Worm (Caenorhabditis elegans) whole organism, late embryonic: ENCODE results near the gene ZK632.9.

Experiments
- C08G9.2 ChIP-seq: sonication (generic microtip); optimal IDR thresholded peaks from 2 replicates; lab custom pipeline; 2016; ENCODE audit warnings: mild to moderate bottlenecking, missing genetic modification characterization, moderate library complexity, missing compliant biosample characterization
- C38D4.7 ChIP-seq: fragments of 200-800 bp; sonication (Bioruptor generic); optimal IDR thresholded peaks from 2 replicates; lab custom pipeline; 2018; ENCODE audit warnings: mild to moderate bottlenecking, missing genetic modification characterization, moderate library complexity, missing compliant biosample characterization
- F13H6.1 ChIP-seq: sonication (generic microtip); optimal IDR thresholded peaks from 2 replicates; lab custom pipeline; 2016; ENCODE audit warnings: missing genetic modification characterization, missing compliant biosample characterization
- T23F11.4 ChIP-seq: fragments of 200-800 bp; sonication (Bioruptor generic); optimal IDR thresholded peaks from 2 replicates; lab custom pipeline; 2018; ENCODE audit warnings: mild to moderate bottlenecking, missing genetic modification characterization, missing compliant biosample characterization
- ceh-14 ChIP-seq: sonication (generic microtip); optimal IDR thresholded peaks from 2 replicates; lab custom pipeline; 2016; ENCODE audit warnings: missing genotype, missing genetic modification characterization, missing compliant biosample characterization
- ceh-18 ChIP-seq: sonication (generic microtip); optimal IDR thresholded peaks from 2 replicates; lab custom pipeline; 2016; ENCODE audit warnings: missing genetic modification characterization, missing compliant biosample characterization
- ceh-31 ChIP-seq: sonication (generic microtip); optimal IDR thresholded peaks from 2 replicates; lab custom pipeline; 2016; ENCODE audit warnings: missing genetic modification characterization, missing compliant biosample characterization
- ceh-34 ChIP-seq: sonication (generic microtip); optimal IDR thresholded peaks from 2 replicates; lab custom pipeline; 2016; ENCODE audit warnings: mild to moderate bottlenecking, missing genetic modification characterization, missing compliant biosample characterization
- ceh-48 ChIP-seq: sonication (generic microtip); optimal IDR thresholded peaks from 2 replicates; lab custom pipeline; 2016; ENCODE audit warnings: missing genetic modification characterization, inconsistent platforms, missing compliant biosample characterization
- ceh-9 ChIP-seq: sonication (generic microtip); optimal IDR thresholded peaks from 2 replicates; lab custom pipeline; 2016; ENCODE audit warnings: mild to moderate bottlenecking, missing genetic modification characterization, inconsistent platforms, missing compliant biosample characterization
- che-1 ChIP-seq: sonication (generic microtip); optimal IDR thresholded peaks from 2 replicates; lab custom pipeline; 2016; ENCODE audit warnings: mild to moderate bottlenecking, missing genetic modification characterization, missing compliant biosample characterization
- dve-1 ChIP-seq: sonication (generic microtip); optimal IDR thresholded peaks from 2 replicates; lab custom pipeline; 2017; ENCODE audit warnings: antibody characterized with exemption, mild to moderate bottlenecking, missing genetic modification characterization, missing compliant biosample characterization
- elt-2 ChIP-seq: sonication (generic microtip); optimal IDR thresholded peaks from 2 replicates; lab custom pipeline; 2016; ENCODE audit warnings: missing genetic modification reagents, missing genetic modification characterization, missing compliant biosample characterization
- elt-4 ChIP-seq: sonication (generic microtip); optimal IDR thresholded peaks from 2 replicates; lab custom pipeline; 2016; ENCODE audit warnings: missing genetic modification characterization, missing compliant biosample characterization
- ets-4 ChIP-seq: sonication (generic microtip); optimal IDR thresholded peaks from 2 replicates; lab custom pipeline; 2016; ENCODE audit warnings: missing genetic modification characterization, missing compliant biosample characterization
- eyg-1 ChIP-seq: sonication (generic microtip); optimal IDR thresholded peaks from 2 replicates; lab custom pipeline; 2016; ENCODE audit warnings: missing genotype, missing genetic modification characterization, missing compliant biosample characterization
- fkh-10 ChIP-seq: fragments of 150-350 bp; optimal IDR thresholded peaks from 2 replicates; lab custom pipeline; 2014; ENCODE audit warnings: missing biosample characterization, missing genetic modification reagents, missing genetic modification characterization
- fkh-6 ChIP-seq: sonication (generic microtip); optimal IDR thresholded peaks from 2 replicates; lab custom pipeline; 2016; ENCODE audit warnings: missing genetic modification characterization, missing compliant biosample characterization
- hlh-15 ChIP-seq: sonication (generic microtip); optimal IDR thresholded peaks from 2 replicates; lab custom pipeline; 2016; ENCODE audit warnings: missing genetic modification characterization, missing compliant biosample characterization
- hlh-30 ChIP-seq: sonication (generic microtip); optimal IDR thresholded peaks from 2 replicates; lab custom pipeline; 2017; ENCODE audit warnings: antibody characterized with exemption, missing genetic modification characterization, missing compliant biosample characterization; ENCODE audit not compliant: insufficient read depth
- hlh-6 ChIP-seq: sonication (generic microtip); optimal IDR thresholded peaks from 2 replicates; lab custom pipeline; 2016; ENCODE audit warnings: missing genotype, missing genetic modification characterization, missing compliant biosample characterization
- lin-11 ChIP-seq: fragments of 200-800 bp; sonication (Bioruptor generic); optimal IDR thresholded peaks from 2 replicates; lab custom pipeline; 2018; ENCODE audit warnings: mild to moderate bottlenecking, missing genetic modification characterization, missing compliant biosample characterization
- madf-2 ChIP-seq: sonication (generic microtip); optimal IDR thresholded peaks from 2 replicates; lab custom pipeline; 2017; ENCODE audit warnings: missing genetic modification characterization, missing compliant biosample characterization
- mec-3 ChIP-seq: sonication (generic microtip); optimal IDR thresholded peaks from 2 replicates; lab custom pipeline; 2016; ENCODE audit warnings: borderline replicate concordance, missing genetic modification characterization, missing compliant biosample characterization
- nfya-1 ChIP-seq: sonication (generic microtip); optimal IDR thresholded peaks from 2 replicates; lab custom pipeline; 2017; ENCODE audit warnings: missing genetic modification characterization, mild to moderate bottlenecking, missing compliant biosample characterization, antibody characterized with exemption, moderate library complexity
- nhr-11 ChIP-seq: fragments of 150-350 bp; optimal IDR thresholded peaks from 2 replicates; lab custom pipeline; 2014; ENCODE audit warnings: missing biosample characterization, missing genetic modification characterization
- npax-4 ChIP-seq: sonication (generic microtip); optimal IDR thresholded peaks from 2 replicates; lab custom pipeline; 2016; ENCODE audit warnings: missing genetic modification characterization, missing compliant biosample characterization
- pag-3 ChIP-seq: sonication (generic microtip); optimal IDR thresholded peaks from 2 replicates; lab custom pipeline; 2016; ENCODE audit warnings: missing compliant biosample characterization, missing genetic modification characterization, borderline replicate concordance
- pha-2 ChIP-seq: sonication (generic microtip); optimal IDR thresholded peaks from 2 replicates; lab custom pipeline; 2017; ENCODE audit warnings: mild to moderate bottlenecking, missing genetic modification characterization, missing compliant biosample characterization
- pqm-1 ChIP-seq: sonication (generic microtip); optimal IDR thresholded peaks from 2 replicates; lab custom pipeline; 2016; ENCODE audit warnings: missing genetic modification characterization, missing compliant biosample characterization
- pros-1 ChIP-seq: fragments of 150-350 bp; optimal IDR thresholded peaks from 2 replicates; lab custom pipeline; 2014; ENCODE audit warnings: missing biosample characterization, missing genetic modification reagents, missing genetic modification characterization
- rnt-1 ChIP-seq: sonication (generic microtip); optimal IDR thresholded peaks from 2 replicates; lab custom pipeline; 2016; ENCODE audit warnings: missing genetic modification characterization, missing compliant biosample characterization
- sdc-2 ChIP-seq: sonication (generic microtip); optimal IDR thresholded peaks from 2 replicates; lab custom pipeline; 2016; ENCODE audit warnings: missing genotype, missing genetic modification characterization, missing compliant biosample characterization
- sox-2 ChIP-seq: fragments of 200-800 bp; sonication (Bioruptor generic); IDR thresholded peaks from 2 replicates; pipeline ENCODE4 v1.3.6; 2022; ENCODE audit warnings: missing genetic modification reagents, missing genetic modification characterization, missing compliant biosample characterization
- sox-4 ChIP-seq: sonication (generic microtip); optimal IDR thresholded peaks from 2 replicates; lab custom pipeline; 2017; ENCODE audit warnings: mild to moderate bottlenecking, missing genetic modification characterization, inconsistent platforms, missing compliant biosample characterization
- syd-9 ChIP-seq: sonication (generic microtip); optimal IDR thresholded peaks from 2 replicates; lab custom pipeline; 2016; ENCODE audit warnings: mild to moderate bottlenecking, missing genetic modification characterization, moderate library complexity, missing compliant biosample characterization
- tbx-2 ChIP-seq: sonication (generic microtip); optimal IDR thresholded peaks from 2 replicates; lab custom pipeline; 2016; ENCODE audit warnings: missing genetic modification characterization, missing compliant biosample characterization
- ttx-3 ChIP-seq: sonication (generic microtip); optimal IDR thresholded peaks from 2 replicates; lab custom pipeline; 2016; ENCODE audit warnings: missing genetic modification reagents, missing genetic modification characterization, missing compliant biosample characterization
- unc-3 ChIP-seq, 2 experiments: fragments of 200-800 bp in 1 of 2; sonication (Bioruptor generic) in 1 of 2; sonication (generic microtip) in 1 of 2; conservative IDR thresholded peaks in 1 of 2; optimal IDR thresholded peaks in 1 of 2; 2 replicates each; pipeline versions ENCODE4 v1.3.6 to Lab custom; 2016 to 2022; ENCODE audit warnings: missing compliant biosample characterization in 2 of 2, missing genetic modification characterization in 2 of 2, missing genetic modification reagents in 1 of 2
- unc-42 ChIP-seq: sonication (generic microtip); optimal IDR thresholded peaks from 2 replicates; lab custom pipeline; 2016; ENCODE audit warnings: missing genotype, missing genetic modification characterization, missing compliant biosample characterization
- unc-55 ChIP-seq: sonication (generic microtip); optimal IDR thresholded peaks from 2 replicates; lab custom pipeline; 2017; ENCODE audit warnings: missing biosample characterization, missing genetic modification reagents, missing genetic modification characterization
- unc-86 ChIP-seq: sonication (generic microtip); optimal IDR thresholded peaks from 2 replicates; lab custom pipeline; 2016; ENCODE audit warnings: missing genetic modification characterization, missing compliant biosample characterization

The ZK632.9 gene

DNA sequence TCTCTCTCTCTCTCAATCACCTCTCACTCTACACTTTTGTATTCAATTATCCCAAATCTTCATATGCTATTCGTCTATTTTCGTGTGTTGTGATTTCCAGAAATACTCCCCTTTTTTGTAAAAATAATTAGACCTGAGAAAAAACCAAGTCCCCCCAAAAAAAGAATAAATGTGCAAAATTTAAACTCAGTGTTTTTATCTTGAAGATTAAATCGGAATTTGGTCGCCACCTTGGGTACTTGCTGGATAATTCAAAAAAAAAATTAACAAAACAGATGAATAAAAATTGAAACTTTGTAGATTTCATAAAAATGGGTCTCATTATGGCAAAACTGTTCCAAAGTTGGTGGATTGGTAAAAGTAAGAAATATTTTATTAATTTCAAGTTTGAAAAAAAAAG is 2.3 kb downstream of the ZK632.9 start, which contains the start of gene arl-5:
arl-5 (plus strand) TSS at position 301 of the 400 bp plus-strand sequence.
- no peak for TF ChIP-seq che-1 (tag; lab: Kevin White, UChicago)
- no peak for TF ChIP-seq unc-55 (GFP tag; lab: Kevin White, UChicago)
- TF ChIP-seq unc-42 (tag; lab: Kevin White, UChicago) = no peak
- no peak for TF ChIP-seq fkh-6 (tag; lab: Kevin White, UChicago)
- no peak for TF ChIP-seq ttx-3
- no peak for TF ChIP-seq dve-1
- TF ChIP-seq madf-2 (tag; lab: Kevin White, UChicago) = no peak
- TF ChIP-seq ets-4 (tag; lab: Kevin White, UChicago) = no peak
- TF ChIP-seq ceh-31 (tag; lab: Kevin White, UChicago) = no peak
- TF ChIP-seq ceh-48 (tag; lab: Kevin White, UChicago) = no peak
- no peak for TF ChIP-seq sox-2 (GFP tag; lab: Robert Waterston, UW)
- TF ChIP-seq F13H6.1 (tag; lab: Kevin White, UChicago) = no peak
- TF ChIP-seq nhr-11 = no peak

DNA sequence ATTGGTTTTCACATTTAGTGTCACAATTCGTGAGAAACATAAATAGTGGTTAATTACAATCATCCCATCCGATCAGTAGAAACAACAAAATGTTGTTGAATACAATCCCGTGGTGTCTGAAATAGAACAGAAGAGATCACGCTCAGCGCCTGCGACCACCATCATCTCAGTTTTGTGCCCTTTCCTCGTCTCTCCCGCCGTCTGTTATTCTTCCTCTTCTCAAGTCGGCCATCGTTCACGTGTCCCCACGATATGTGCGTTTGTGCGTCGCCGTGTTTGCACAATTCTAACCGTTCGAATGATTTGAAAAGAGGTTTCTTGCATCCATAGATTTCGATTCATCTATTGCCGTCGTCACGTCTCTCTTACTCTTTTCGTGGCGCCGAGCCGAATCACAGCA is 6.5 kb downstream of the ZK632.9 start, which contains the start of gene panl-3:
panl-3 (plus strand) TSS at position 294 of the 400 bp plus-strand sequence.
- TF ChIP-seq sox-4 (tag; lab: Kevin White, UChicago) (no peak), sdc-2 (tag; lab: Kevin White, UChicago) (no peak), ttx-3 (no peak), F13H6.1 (tag; lab: Kevin White, UChicago) (no peak), fkh-6 (tag; lab: Kevin White, UChicago) (no peak), rnt-1 (tag; lab: Kevin White, UChicago) (peak; percentile 14), tbx-2 (tag; lab: Kevin White, UChicago) (peak; percentile 77), ceh-18 (no peak), dve-1 (no peak), syd-9 (tag; lab: Kevin White, UChicago) (no peak), fkh-10 (GFP tag; lab: Kevin White, UChicago) (no peak), lin-11 (tag; lab: Kevin White, UChicago) (no peak), hlh-15 (tag; lab: Kevin White, UChicago) (no peak), pha-2 (tag; lab: Kevin White, UChicago) (no peak), hlh-30 (peak; percentile 94), ceh-34 (tag; lab: Kevin White, UChicago) (peak; percentile 33), unc-55 (GFP tag; lab: Kevin White, UChicago) (no peak), pros-1 (tag; lab: Kevin White, UChicago) (peak; percentile 40), pqm-1 (tag; lab: Kevin White, UChicago) (no peak), ceh-14 (tag; lab: Kevin White, UChicago) (no peak), hlh-6 (tag; lab: Kevin White, UChicago) (peak; percentile 42), nfya-1 (peak; percentile 16), npax-4 (tag; lab: Kevin White, UChicago) (no peak), mec-3 (tag; lab: Kevin White, UChicago) (no peak), C08G9.2 (tag; lab: Kevin White, UChicago) (peak; percentile 32), ceh-31 (tag; lab: Kevin White, UChicago) (peak; percentile 41)

DNA sequence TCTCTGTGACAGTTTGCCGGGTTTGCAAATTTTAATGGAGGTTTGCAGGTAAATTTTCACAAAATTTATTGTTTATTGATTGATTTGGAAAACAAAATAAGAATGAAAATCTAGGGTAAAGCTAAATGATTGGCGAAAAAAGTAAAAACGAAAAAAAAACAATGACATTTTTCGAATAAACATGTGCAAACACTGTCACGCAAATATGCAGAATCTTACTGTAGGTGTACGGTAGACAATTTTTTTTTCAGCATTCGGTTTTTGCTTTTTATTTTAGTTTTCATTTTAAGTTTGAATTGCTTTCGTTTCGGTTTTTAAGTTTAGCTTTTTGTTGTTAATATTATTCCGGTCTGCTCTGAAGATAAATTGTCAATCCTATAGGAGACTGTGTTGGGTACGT is 7.3 kb downstream of the ZK632.9 start:
- TF ChIP-seq pqm-1 (tag; lab: Kevin White, UChicago) = no peak

DNA sequence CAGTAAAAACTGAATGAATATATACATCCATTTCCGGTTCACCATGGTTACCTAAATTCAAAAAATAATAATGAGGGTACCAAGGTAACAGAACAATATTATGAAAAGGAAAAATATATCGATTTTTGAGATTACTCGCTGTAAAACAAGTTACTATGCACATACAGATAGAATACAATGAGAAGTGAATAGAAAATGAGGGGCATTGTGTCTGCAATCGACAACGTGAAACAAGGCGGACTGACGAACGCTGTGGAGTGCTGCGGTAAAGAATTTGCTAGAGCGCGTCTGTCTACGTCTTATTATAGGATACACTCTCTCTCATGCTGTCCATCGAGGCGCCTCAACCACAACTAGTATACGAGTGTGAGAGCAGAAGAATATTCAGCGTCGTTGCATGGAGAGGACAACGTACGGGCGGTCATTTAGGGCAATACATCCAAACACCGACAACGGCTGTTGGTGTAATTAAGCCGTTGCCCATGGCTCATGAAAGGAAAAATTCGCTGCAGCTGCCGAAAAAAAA is 8.1 kb downstream of the ZK632.9 start, which contains the start of gene cnx-1:
cnx-1 (minus strand) TSS at position 51 of the 526 bp plus-strand sequence.
- no peak for TF ChIP-seq syd-9 (tag; lab: Kevin White, UChicago)
- TF ChIP-seq C08G9.2 (tag; lab: Kevin White, UChicago) = peak; percentile 12
- TF ChIP-seq unc-42 (tag; lab: Kevin White, UChicago) = peak; percentile 28
- no peak for TF ChIP-seq unc-3 (GFP tag; conservative IDR thresholded peaks at IDR 0.05; lab: Robert Waterston, UW)
- no peak for TF ChIP-seq unc-3 (tag; optimal IDR thresholded peaks at IDR 0.05; lab: Kevin White, UChicago)
- TF ChIP-seq T23F11.4 (GFP tag; lab: Kevin White, UChicago) = no peak
- TF ChIP-seq ceh-14 (tag; lab: Kevin White, UChicago) = peak; percentile 21
- no peak for TF ChIP-seq eyg-1 (tag; lab: Kevin White, UChicago)
- peak; percentile 60 for TF ChIP-seq rnt-1 (tag; lab: Kevin White, UChicago)
- TF ChIP-seq unc-86 (tag; lab: Kevin White, UChicago) = peak; percentile 31
- no peak for TF ChIP-seq C38D4.7 (GFP tag; lab: Kevin White, UChicago)
- no peak for TF ChIP-seq pag-3 (tag; lab: Kevin White, UChicago)
- no peak for TF ChIP-seq mec-3 (tag; lab: Kevin White, UChicago)
- no peak for TF ChIP-seq sox-4 (tag; lab: Kevin White, UChicago)
- TF ChIP-seq ceh-9 = no peak
- TF ChIP-seq nhr-11 = no peak
- peak; percentile 30 for TF ChIP-seq tbx-2 (tag; lab: Kevin White, UChicago)
- TF ChIP-seq madf-2 (tag; lab: Kevin White, UChicago) = peak; percentile 11
- peak; percentile 50 for TF ChIP-seq nfya-1
- TF ChIP-seq elt-2 = peak; percentile 18
- TF ChIP-seq sox-2 (GFP tag; lab: Robert Waterston, UW) = no peak
- peak; percentile 30 for TF ChIP-seq pros-1 (tag; lab: Kevin White, UChicago)
- no peak for TF ChIP-seq elt-4 (tag; lab: Kevin White, UChicago)
- TF ChIP-seq ceh-31 (tag; lab: Kevin White, UChicago) = peak; percentile 85
- TF ChIP-seq hlh-30 = peak; percentile 3
- TF ChIP-seq sdc-2 (tag; lab: Kevin White, UChicago) = peak; percentile 25
